Fruit fly (Drosophila melanogaster): ENCODE data around the gene ush.

The ush gene

dm6 chr2L:470336-470934 is 5.6 kb upstream of the ush start (continued):
- TF ChIP-seq scrt (GFP tag; optimal IDR thresholded peaks at IDR 0.05) (peak; percentile 75), Tbp (GFP tag; optimal IDR thresholded peaks at IDR 0.05) (no peak), CG10366 (GFP tag; IDR thresholded peaks at IDR 0.05) (peak; percentile 64), dpn (GFP tag; optimal IDR thresholded peaks at IDR 0.05) (peak; percentile 80 to 82), Trl (optimal IDR thresholded peaks at IDR 0.05) (no peak), Trl (GFP tag; optimal IDR thresholded peaks at IDR 0.05) (peak; percentile 85), CG6765 (GFP tag; optimal IDR thresholded peaks at IDR 0.05) (peak; percentile 44), hkb (optimal IDR thresholded peaks at IDR 0.05) (no peak), hkb (GFP tag; IDR thresholded peaks at IDR 0.05) (peak; percentile 70), en (GFP tag; optimal IDR thresholded peaks at IDR 0.05) (peak; percentile 68), CG4360 (GFP tag; IDR thresholded peaks at IDR 0.05) (no peak), yki (optimal IDR thresholded peaks at IDR 0.05) (no peak), Gug (GFP tag; IDR thresholded peaks at IDR 0.05) (peak; percentile 76), tio (GFP tag; optimal IDR thresholded peaks at IDR 0.05) (peak; percentile 75), CG33213 (GFP tag; optimal IDR thresholded peaks at IDR 0.05) (peak; percentile 72), lola (GFP tag; optimal IDR thresholded peaks at IDR 0.05) (no peak), sc (optimal IDR thresholded peaks at IDR 0.05) (no peak), sc (GFP tag; optimal IDR thresholded peaks at IDR 0.05) (peak; percentile 24), MTF-1 (GFP tag; optimal IDR thresholded peaks at IDR 0.05; ENCODE audit: borderline replicate concordance) (no peak), D19B (GFP tag; optimal IDR thresholded peaks at IDR 0.05) (peak; percentile 100), zfh2 (GFP tag; optimal IDR thresholded peaks at IDR 0.05) (peak; percentile 79), CG7987 (GFP tag; optimal IDR thresholded peaks at IDR 0.05) (peak; percentile 35), Drgx (GFP tag; IDR thresholded peaks at IDR 0.05) (peak; percentile 62), CG34422 (GFP tag; IDR thresholded peaks at IDR 0.05) (peak; percentile 77), MBD-R2 (GFP tag; IDR thresholded peaks at IDR 0.05) (no peak), NK7.1 (GFP tag; optimal IDR thresholded peaks at IDR 0.05) (peak; percentile 79), Antp (GFP tag; optimal IDR thresholded peaks at IDR 0.05) (peak; percentile 79), CG2116 (GFP tag; optimal IDR thresholded peaks at IDR 0.05) (peak; percentile 40), CG12071 (GFP tag; optimal IDR thresholded peaks at IDR 0.05) (peak; percentile 36), repo (GFP tag; optimal IDR thresholded peaks at IDR 0.05) (peak; percentile 50), otp (GFP tag; IDR thresholded peaks at IDR 0.05) (0 out of 3 replicates have a peak, but pooled peaks have one; percentile 18), sd (tag; optimal IDR thresholded peaks at IDR 0.05) (peak; percentile 82), da (GFP tag; optimal IDR thresholded peaks at IDR 0.05) (peak; percentile 66), CG11696 (GFP tag; IDR thresholded peaks at IDR 0.05) (peak; percentile 60), ato (GFP tag; IDR thresholded peaks at IDR 0.05; ENCODE audit: partially characterized antibody) (no peak), vnd (GFP tag; IDR thresholded peaks at IDR 0.05; ENCODE audit: partially characterized antibody) (no peak), CG16863 (GFP tag; optimal IDR thresholded peaks at IDR 0.05) (peak; percentile 80), lmd (GFP tag; IDR thresholded peaks at IDR 0.05) (peak; percentile 79), CG13424 (tag; optimal IDR thresholded peaks at IDR 0.05) (peak; percentile 76), HmgD (GFP tag; optimal IDR thresholded peaks at IDR 0.05) (peak; percentile 39), chinmo (GFP tag; IDR thresholded peaks at IDR 0.05; ENCODE audit: partially characterized antibody) (peak; percentile 93), gsb (GFP tag; IDR thresholded peaks at IDR 0.05) (no peak), lov (optimal IDR thresholded peaks at IDR 0.05) (no peak), lov (GFP tag; IDR thresholded peaks at IDR 0.05) (no peak), zen2 (GFP tag; IDR thresholded peaks at IDR 0.05; ENCODE audit: partially characterized antibody) (no peak), CG3726 (GFP tag; IDR thresholded peaks at IDR 0.05) (peak; percentile 71; the same call in 2 of the 3 replicates), inv (GFP tag; IDR thresholded peaks at IDR 0.05; ENCODE audit: partially characterized antibody) (no peak), ap (GFP tag; IDR thresholded peaks at IDR 0.05) (peak; percentile 64), zen (tag; optimal IDR thresholded peaks at IDR 0.05) (peak; percentile 18), CG8359 (GFP tag; optimal IDR thresholded peaks at IDR 0.05; ENCODE audit: borderline replicate concordance) (peak; percentile 22), Hmx (GFP tag; optimal IDR thresholded peaks at IDR 0.05) (peak; percentile 56), NC2β (GFP tag; optimal IDR thresholded peaks at IDR 0.05) (peak; percentile 62)

All from whole organism, embryonic.